Fruit fly (Drosophila melanogaster): ENCODE results near the gene Arp5.

Arp5 gene

DNA sequence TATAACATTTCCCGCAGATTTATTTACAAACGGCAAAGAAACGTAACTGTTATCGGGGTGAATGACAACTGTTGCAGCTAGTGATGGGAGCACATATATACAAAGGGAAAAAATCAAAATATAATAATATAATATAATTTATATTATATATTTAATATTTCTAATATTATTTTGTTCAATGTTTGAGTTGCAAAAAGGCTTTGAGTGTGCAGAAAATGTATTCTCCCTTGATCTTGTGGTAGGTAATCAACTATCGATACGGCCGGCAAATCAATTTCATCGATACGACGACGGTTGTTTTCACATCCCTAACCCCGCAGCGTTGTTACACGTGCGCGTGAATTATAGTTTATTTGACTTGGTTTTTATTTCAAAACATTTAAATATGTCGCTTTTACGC lies 38.1 kb downstream of the Arp5 start, which contains the start of the genes mTerf5 and Non3 (continued):
- TF ChIP-seq prd (optimal IDR thresholded peaks at IDR 0.05) = no peak
- peak; percentile 66 for TF ChIP-seq prd (GFP tag; IDR thresholded peaks at IDR 0.05)
- no peak for TF ChIP-seq pnt (GFP tag; optimal IDR thresholded peaks at IDR 0.05)
- TF ChIP-seq Mes4 (GFP tag; optimal IDR thresholded peaks at IDR 0.05) = no peak
- TF ChIP-seq Hr39 (optimal IDR thresholded peaks at IDR 0.05) = no peak
- TF ChIP-seq Ada2b (GFP tag; IDR thresholded peaks at IDR 0.05) = peak; percentile 58
- TF ChIP-seq lab (GFP tag; optimal IDR thresholded peaks at IDR 0.05) = peak; percentile 64
- no peak for TF ChIP-seq gcm2 (GFP tag; optimal IDR thresholded peaks at IDR 0.05)
- no peak for TF ChIP-seq tx (GFP tag; optimal IDR thresholded peaks at IDR 0.05)
- TF ChIP-seq bab2 (GFP tag; optimal IDR thresholded peaks at IDR 0.05) = peak; percentile 38
- peak; percentile 42 for TF ChIP-seq sd (tag; optimal IDR thresholded peaks at IDR 0.05)
- TF ChIP-seq Deaf1 (tag; optimal IDR thresholded peaks at IDR 0.05) = no peak
- no peak for TF ChIP-seq CG10959 (GFP tag; IDR thresholded peaks at IDR 0.05)
- TF ChIP-seq CG31441 (GFP tag; IDR thresholded peaks at IDR 0.05) = peak; percentile 64
- no peak for TF ChIP-seq emc (GFP tag; optimal IDR thresholded peaks at IDR 0.05)
- TF ChIP-seq rib (GFP tag; IDR thresholded peaks at IDR 0.05) = no peak
- TF ChIP-seq CG10979 (tag; optimal IDR thresholded peaks at IDR 0.05) = peak; percentile 62
- TF ChIP-seq Meics (GFP tag; optimal IDR thresholded peaks at IDR 0.05) = peak; percentile 65
- peak; percentile 54 for TF ChIP-seq Blimp-1 (GFP tag; optimal IDR thresholded peaks at IDR 0.05)
- no peak for TF ChIP-seq ttk (GFP tag; IDR thresholded peaks at IDR 0.05)
- no peak for TF ChIP-seq fu2 (GFP tag; optimal IDR thresholded peaks at IDR 0.05)
- peak; percentile 54 for TF ChIP-seq CG3847 (GFP tag; IDR thresholded peaks at IDR 0.05)
- TF ChIP-seq row (GFP tag; IDR thresholded peaks at IDR 0.05) = peak; percentile 89
- no peak for TF ChIP-seq luna (GFP tag; optimal IDR thresholded peaks at IDR 0.05)
- peak; percentile 75 for TF ChIP-seq Xbp1 (GFP tag; optimal IDR thresholded peaks at IDR 0.05)
- no peak for TF ChIP-seq Atf-2 (GFP tag; optimal IDR thresholded peaks at IDR 0.05)
- peak; percentile 15 for TF ChIP-seq CG9797 (GFP tag; optimal IDR thresholded peaks at IDR 0.05)
- TF ChIP-seq inv (GFP tag; IDR thresholded peaks at IDR 0.05; ENCODE audit: partially characterized antibody) = peak; percentile 85
- no peak for TF ChIP-seq CG12769 (tag; optimal IDR thresholded peaks at IDR 0.05)
- TF ChIP-seq tio (GFP tag; optimal IDR thresholded peaks at IDR 0.05) = no peak
- no peak for TF ChIP-seq GATAe (GFP tag; conservative IDR thresholded peaks at IDR 0.05)
- TF ChIP-seq onecut (GFP tag; IDR thresholded peaks at IDR 0.05) = no peak
- TF ChIP-seq CoRest (tag; optimal IDR thresholded peaks at IDR 0.05) = peak; percentile 69
- TF ChIP-seq CG43689 (GFP tag; IDR thresholded peaks at IDR 0.05) = 0 out of 2 replicates have a peak, but pooled peaks have one; percentile 12
- TF ChIP-seq CG12219 (GFP tag; optimal IDR thresholded peaks at IDR 0.05) = no peak
- no peak for TF ChIP-seq otp (GFP tag; IDR thresholded peaks at IDR 0.05)
- peak; percentile 77 for TF ChIP-seq nerfin-1 (tag; optimal IDR thresholded peaks at IDR 0.05)
- TF ChIP-seq CG13775 (GFP tag; optimal IDR thresholded peaks at IDR 0.05) = peak; percentile 83
- peak; percentile 70 for TF ChIP-seq B-H2 (GFP tag; optimal IDR thresholded peaks at IDR 0.05)
- TF ChIP-seq Hmx (GFP tag; optimal IDR thresholded peaks at IDR 0.05) = no peak
- TF ChIP-seq mld (GFP tag; IDR thresholded peaks at IDR 0.05; ENCODE audit: partially characterized antibody) = peak; percentile 68; the same call in 1 of the 3 replicates
- TF ChIP-seq Ssrp (tag; optimal IDR thresholded peaks at IDR 0.05) = peak; percentile 33
- no peak for TF ChIP-seq Rx (GFP tag; IDR thresholded peaks at IDR 0.05)
- TF ChIP-seq CG2199 (GFP tag; IDR thresholded peaks at IDR 0.05) = no peak
- peak; percentile 72 for TF ChIP-seq nerfin-2 (GFP tag; IDR thresholded peaks at IDR 0.05; ENCODE audit: partially characterized antibody)
- TF ChIP-seq jigr1 (GFP tag; IDR thresholded peaks at IDR 0.05) = no peak
- peak; percentile 70 for TF ChIP-seq Med (GFP tag)
- peak; percentile 17 for TF ChIP-seq CG8944 (GFP tag; optimal IDR thresholded peaks at IDR 0.05)
- TF ChIP-seq pzg (GFP tag; optimal IDR thresholded peaks at IDR 0.05) = peak; percentile 51
- TF ChIP-seq Jarid2 (GFP tag; optimal IDR thresholded peaks at IDR 0.05) = no peak
- peak; percentile 81 for TF ChIP-seq ewg (GFP tag; optimal IDR thresholded peaks at IDR 0.05)
- no peak for TF ChIP-seq seq (GFP tag; IDR thresholded peaks at IDR 0.05)
